Fruit fly (Drosophila melanogaster) whole organism, wandering third instar larva: ENCODE data around the gene kri.

Experiments
- Abd-B ChIP-seq: fragments of >200 bp; optimal IDR thresholded peaks from 2 replicates; lab custom pipeline; 2017; ENCODE audit warnings: missing biosample characterization, missing genetic modification characterization
- CG32264 ChIP-seq: fragments of 200-800 bp; sonication (Bioruptor generic); optimal IDR thresholded peaks from 2 replicates; lab custom pipeline; 2016; ENCODE audit warnings: missing biosample characterization, missing genetic modification characterization
- CG9705 ChIP-seq: fragments of 200-800 bp; sonication (Bioruptor generic); optimal IDR thresholded peaks from 2 replicates; lab custom pipeline; 2018; ENCODE audit warnings: missing biosample characterization, mild to moderate bottlenecking, missing genetic modification characterization
- CrebA ChIP-seq: fragments of 200-800 bp; sonication (Bioruptor generic); optimal IDR thresholded peaks from 2 replicates; lab custom pipeline; 2016; ENCODE audit warnings: missing biosample characterization, mild to moderate bottlenecking, missing genetic modification characterization, borderline replicate concordance
- Dfd ChIP-seq: fragments of >200 bp; optimal IDR thresholded peaks from 2 replicates; lab custom pipeline; 2017; ENCODE audit warnings: missing biosample characterization, missing genetic modification characterization
- Dif ChIP-seq: fragments of 200-275, 200-300 bp; sonication (Bioruptor generic); optimal IDR thresholded peaks from 2 replicates; lab custom pipeline; 2018; ENCODE audit warnings: missing biosample characterization, missing genetic modification characterization; ENCODE audit not compliant: partially characterized antibody
- GATAd ChIP-seq: sonication (Bioruptor generic); optimal IDR thresholded peaks from 2 replicates; lab custom pipeline; 2016; ENCODE audit warnings: missing biosample characterization, missing genetic modification characterization
- HLH106 ChIP-seq: fragments of 200-800 bp; optimal IDR thresholded peaks from 3 replicates; lab custom pipeline; 2019; ENCODE audit warnings: missing biosample characterization, mild to moderate bottlenecking, missing genetic modification characterization, moderate library complexity
- Hnf4 ChIP-seq: fragments of 200-800 bp; sonication (Bioruptor generic); optimal IDR thresholded peaks from 2 replicates; lab custom pipeline; 2016; ENCODE audit warnings: missing biosample characterization, mild to moderate bottlenecking, missing genetic modification characterization
- Hr78 ChIP-seq: fragments of >200 bp; optimal IDR thresholded peaks from 2 replicates; lab custom pipeline; 2017; ENCODE audit warnings: missing biosample characterization, missing genetic modification characterization
- Hr83 ChIP-seq: fragments of 200-300 bp; sonication (Bioruptor generic); optimal IDR thresholded peaks from 2 replicates; lab custom pipeline; 2016; ENCODE audit warnings: missing biosample characterization, mild to moderate bottlenecking, missing genetic modification characterization, moderate library complexity; ENCODE audit not compliant: poor library complexity, severe bottlenecking
- Jra ChIP-seq: sonication (Bioruptor generic); optimal IDR thresholded peaks from 2 replicates; lab custom pipeline; 2016; ENCODE audit warnings: missing biosample characterization, missing genetic modification characterization
- Mio ChIP-seq: sonication (Bioruptor generic); optimal IDR thresholded peaks from 2 replicates; lab custom pipeline; 2016; ENCODE audit warnings: missing biosample characterization, missing genetic modification characterization
- Myc ChIP-seq: fragments of >200 bp; optimal IDR thresholded peaks from 2 replicates; lab custom pipeline; 2017
- N ChIP-seq: fragments of >200 bp; optimal IDR thresholded peaks from 2 replicates; lab custom pipeline; 2018; ENCODE audit warnings: missing biosample characterization, missing external identifiers, missing genetic modification characterization
- OdsH ChIP-seq: fragments of 200-800 bp; sonication (Bioruptor generic); optimal IDR thresholded peaks from 2 replicates; lab custom pipeline; 2016; ENCODE audit warnings: missing biosample characterization, mild to moderate bottlenecking, missing genetic modification characterization
- Rel ChIP-seq, 2 experiments: fragments of 200-800 bp; sonication (Bioruptor generic) in 1 of 2; optimal IDR thresholded peaks; 2 replicates in 1 of 2; 3 replicates in 1 of 2; lab custom pipeline; 2016 to 2019; ENCODE audit warnings: mild to moderate bottlenecking in 2 of 2, missing biosample characterization in 2 of 2, missing genetic modification characterization in 2 of 2, moderate library complexity in 1 of 2
- Sp1 ChIP-seq: fragments of 200-800 bp; sonication (Bioruptor generic); optimal IDR thresholded peaks from 3 replicates; lab custom pipeline; 2019; ENCODE audit warnings: missing biosample characterization, mild to moderate bottlenecking, missing genetic modification characterization, moderate library complexity
- br ChIP-seq: fragments of 200-800 bp; sonication (Bioruptor generic); optimal IDR thresholded peaks from 2 replicates; lab custom pipeline; 2016; ENCODE audit warnings: missing biosample characterization, missing genetic modification characterization
- dl ChIP-seq, 2 experiments: fragments of 175-275, 200-275 bp in 1 of 2; fragments of 200-275 bp in 1 of 2; sonication (Bioruptor generic); optimal IDR thresholded peaks; lab custom pipeline; 2018; ENCODE audit warnings: mild to moderate bottlenecking in 2 of 2, missing biosample characterization in 2 of 2, missing genetic modification characterization in 2 of 2, moderate library complexity in 2 of 2; ENCODE audit not compliant: partially characterized antibody in 2 of 2, insufficient read depth in 1 of 2
- dmrt93B ChIP-seq: fragments of 200-800 bp; sonication (Bioruptor generic); optimal IDR thresholded peaks from 2 replicates; lab custom pipeline; 2018; ENCODE audit warnings: missing biosample characterization, mild to moderate bottlenecking, missing genetic modification characterization
- dsf ChIP-seq: sonication (Bioruptor generic); optimal IDR thresholded peaks from 2 replicates; lab custom pipeline; 2016; ENCODE audit warnings: missing biosample characterization, missing genetic modification characterization, borderline replicate concordance
- ey ChIP-seq: fragments of 200-800 bp; sonication (Bioruptor generic); optimal IDR thresholded peaks from 2 replicates; lab custom pipeline; 2016; ENCODE audit warnings: missing biosample characterization, missing genetic modification characterization
- foxo ChIP-seq, 2 experiments: fragments of 200-800 bp; sonication (Bioruptor generic); optimal IDR thresholded peaks; 2 replicates in 1 of 2; 3 replicates in 1 of 2; lab custom pipeline; 2016 to 2017; ENCODE audit warnings: missing biosample characterization in 2 of 2, missing genetic modification characterization in 2 of 2
- fru ChIP-seq: fragments of 200-800 bp; sonication (Bioruptor generic); optimal IDR thresholded peaks from 3 replicates; lab custom pipeline; 2016; ENCODE audit warnings: missing biosample characterization, mild to moderate bottlenecking, missing genetic modification characterization
- h ChIP-seq: fragments of 200-800 bp; sonication (Bioruptor generic); optimal IDR thresholded peaks from 3 replicates; lab custom pipeline; 2016; ENCODE audit warnings: missing biosample characterization, mild to moderate bottlenecking, missing genetic modification characterization
- lola ChIP-seq: fragments of >200 bp; optimal IDR thresholded peaks from 2 replicates; lab custom pipeline; 2017; ENCODE audit warnings: missing biosample characterization, missing genetic modification characterization
- pan ChIP-seq: fragments of >200 bp; optimal IDR thresholded peaks from 2 replicates; lab custom pipeline; 2017
- psq ChIP-seq: fragments of 200-800 bp; sonication (Bioruptor generic); optimal IDR thresholded peaks from 3 replicates; lab custom pipeline; 2017; ENCODE audit warnings: missing biosample characterization, mild to moderate bottlenecking, missing genetic modification characterization, moderate library complexity
- rgr ChIP-seq: fragments of 200-800 bp; sonication (Bioruptor generic); optimal IDR thresholded peaks from 3 replicates; lab custom pipeline; 2016; ENCODE audit warnings: missing biosample characterization, mild to moderate bottlenecking, missing genetic modification characterization
- sage ChIP-seq: fragments of 200-800 bp; sonication (Bioruptor generic); optimal IDR thresholded peaks from 2 replicates; lab custom pipeline; 2016; ENCODE audit warnings: missing biosample characterization, mild to moderate bottlenecking, missing genetic modification characterization
- sv ChIP-seq: fragments of 200-800 bp; sonication (Bioruptor generic); optimal IDR thresholded peaks from 3 replicates; lab custom pipeline; 2016; ENCODE audit warnings: missing biosample characterization, missing genetic modification characterization
- tai ChIP-seq: sonication (Bioruptor generic); optimal IDR thresholded peaks from 2 replicates; lab custom pipeline; 2016; ENCODE audit warnings: missing biosample characterization, missing genetic modification characterization
- usp ChIP-seq: fragments of >200 bp; optimal IDR thresholded peaks from 2 replicates; lab custom pipeline; 2017; ENCODE audit warnings: missing biosample characterization, missing genetic modification characterization
- woc ChIP-seq: sonication (Bioruptor generic); optimal IDR thresholded peaks from 2 replicates; lab custom pipeline; 2016; ENCODE audit warnings: missing biosample characterization, mild to moderate bottlenecking, missing genetic modification characterization

kri gene

dm6 chr3L:5848929-5849328, 38.2 kb downstream of the kri start:
- no peak for TF ChIP-seq Rel (GFP tag; optimal IDR thresholded peaks at IDR 0.05; lab: Kevin White, UChicago)
- no peak for TF ChIP-seq Rel (tag; optimal IDR thresholded peaks at IDR 0.05; lab: Kevin White, UChicago)
- no peak for TF ChIP-seq HLH106
- no peak for TF ChIP-seq foxo (GFP tag; optimal IDR thresholded peaks at IDR 0.05; lab: Kevin White, UChicago)
- TF ChIP-seq sage (GFP tag; lab: Kevin White, UChicago), result no peak
- no peak for TF ChIP-seq usp (GFP tag; lab: Kevin White, UChicago)
- no peak for TF ChIP-seq Mio (GFP tag; lab: Kevin White, UChicago)
- no peak for TF ChIP-seq dsf (GFP tag; lab: Kevin White, UChicago)
- TF ChIP-seq CG9705 (GFP tag; lab: Kevin White, UChicago), result no peak
- no peak for TF ChIP-seq CG32264 (GFP tag; lab: Kevin White, UChicago)
- no peak for TF ChIP-seq Hr83 (GFP tag; lab: Kevin White, UChicago)
- no peak for TF ChIP-seq dl (GFP tag; optimal IDR thresholded peaks at IDR 0.05; lab: Kevin White, UChicago; ENCODE audit: insufficient read depth in 1 of 2, partially characterized antibody in 2 of 2)
- no peak for TF ChIP-seq CrebA
- no peak for TF ChIP-seq Myc (lab: Kevin White, UChicago)
- no peak for TF ChIP-seq Jra (GFP tag; lab: Kevin White, UChicago)
- no peak for TF ChIP-seq tai
- TF ChIP-seq lola (GFP tag; lab: Kevin White, UChicago), result no peak
- no peak for TF ChIP-seq ey
- TF ChIP-seq h (GFP tag; lab: Kevin White, UChicago), result no peak
- no peak for TF ChIP-seq OdsH
- no peak for TF ChIP-seq woc

DNA sequence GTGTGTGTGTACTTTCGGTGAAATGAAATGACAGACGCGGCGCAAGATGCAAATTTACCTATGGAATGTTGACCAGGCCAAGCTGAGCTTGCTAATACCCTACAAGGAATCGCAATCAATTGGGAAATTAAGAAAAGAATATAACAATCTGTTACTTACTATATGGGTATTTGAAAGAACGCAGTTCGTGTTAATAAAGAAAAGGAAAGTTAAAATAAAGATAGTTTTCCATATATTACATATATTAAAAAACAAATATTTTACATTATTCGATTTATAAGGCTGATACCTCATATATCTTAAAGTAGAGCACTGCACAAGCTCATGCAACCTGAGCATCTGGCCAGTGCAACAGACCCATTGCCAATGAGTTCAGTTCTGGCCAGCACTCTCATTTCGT, 40.9 kb downstream of the kri start:
- TF ChIP-seq Mio (GFP tag; lab: Kevin White, UChicago) (no peak), GATAd (GFP tag; lab: Kevin White, UChicago) (no peak), Dif (GFP tag; lab: Kevin White, UChicago) (no peak), N (GFP tag; lab: Kevin White, UChicago) (no peak), CG9705 (GFP tag; lab: Kevin White, UChicago) (no peak), Dfd (GFP tag; lab: Kevin White, UChicago) (no peak), woc (peak; percentile 47), dsf (GFP tag; lab: Kevin White, UChicago) (no peak), HLH106 (peak; percentile 66), CG32264 (GFP tag; lab: Kevin White, UChicago) (no peak), dmrt93B (peak; percentile 43), usp (GFP tag; lab: Kevin White, UChicago) (no peak), CrebA (no peak), fru (GFP tag; lab: Kevin White, UChicago) (peak; percentile 62), Hr78 (no peak), br (peak; percentile 7), ey (peak; percentile 56), OdsH (peak; percentile 42), tai (no peak), Hr83 (GFP tag; lab: Kevin White, UChicago) (no peak), sv (no peak), Myc (lab: Kevin White, UChicago) (no peak), h (GFP tag; lab: Kevin White, UChicago) (peak; percentile 52), Abd-B (GFP tag; lab: Kevin White, UChicago) (no peak), psq (GFP tag; lab: Kevin White, UChicago) (no peak), rgr (peak; percentile 36), Jra (GFP tag; lab: Kevin White, UChicago) (no peak), lola (GFP tag; lab: Kevin White, UChicago) (no peak), foxo (GFP tag; optimal IDR thresholded peaks at IDR 0.05; lab: Kevin White, UChicago) (peak in 1 of 2 experiments; percentile 64), dl (GFP tag; optimal IDR thresholded peaks at IDR 0.05; lab: Kevin White, UChicago; ENCODE audit: insufficient read depth in 1 of 2, partially characterized antibody in 2 of 2) (no peak), Hnf4 (GFP tag; lab: Kevin White, UChicago) (no peak), pan (lab: Kevin White, UChicago) (no peak), Rel (GFP tag; optimal IDR thresholded peaks at IDR 0.05; lab: Kevin White, UChicago) (no peak), Rel (tag; optimal IDR thresholded peaks at IDR 0.05; lab: Kevin White, UChicago) (no peak), Sp1 (peak; percentile 68)

DNA sequence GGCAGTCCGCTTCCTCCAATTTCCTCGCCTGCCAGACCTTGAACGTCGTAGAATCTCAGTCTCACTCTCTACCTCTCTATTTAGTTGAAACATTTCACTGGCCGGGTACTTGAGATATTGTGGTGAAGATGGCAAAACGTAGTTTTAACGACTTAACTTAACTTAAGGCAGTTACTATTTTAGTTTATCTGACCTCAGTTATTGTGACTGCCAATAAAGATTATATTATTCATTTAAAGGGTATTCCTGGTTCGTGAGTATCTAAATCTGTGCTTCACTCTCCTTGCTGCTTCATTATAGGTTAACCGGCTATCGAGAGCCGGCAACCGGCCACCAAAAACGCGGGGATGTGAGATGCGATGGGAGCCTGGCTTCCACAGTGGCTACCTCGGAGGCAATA, 44.3 kb downstream of the kri start:
- TF ChIP-seq dsf (GFP tag; lab: Kevin White, UChicago) (no peak), Rel (GFP tag; optimal IDR thresholded peaks at IDR 0.05; lab: Kevin White, UChicago) (no peak), Rel (tag; optimal IDR thresholded peaks at IDR 0.05; lab: Kevin White, UChicago) (no peak), N (GFP tag; lab: Kevin White, UChicago) (no peak), foxo (GFP tag; optimal IDR thresholded peaks at IDR 0.05; lab: Kevin White, UChicago) (peak in 1 of 2 experiments; percentile 11), rgr (no peak)
